6 worm cellular contexts compared by ENCODE assay signal in genomic region chrX:7712887-7713286, ce11.
TF ChIP-seq lines count a peak whose summit lies in the region.

No protein-coding gene starts in this region.

TF ChIP-seq in whole organism, L1 larva, 84 proteins besides CTCF, POLR2A, EP300 and RAD21:
- TF ChIP-seq ztf-4 (tag; optimal IDR thresholded peaks at IDR 0.05; lab: Kevin White, UChicago) (no peak), lin-14 (GFP tag; optimal IDR thresholded peaks at IDR 0.05; lab: Kevin White, UChicago) (peak; percentile 37)

TF ChIP-seq in whole organism, L2 larva, 48 proteins besides CTCF, POLR2A, EP300 and RAD21:
- TF ChIP-seq lin-11 (tag; optimal IDR thresholded peaks at IDR 0.05; lab: Kevin White, UChicago) (no peak), unc-55 (GFP tag; optimal IDR thresholded peaks at IDR 0.05; lab: Kevin White, UChicago) (peak; percentile 17), lin-39 (tag; optimal IDR thresholded peaks at IDR 0.05; lab: Kevin White, UChicago) (peak; percentile 6)

TF ChIP-seq in whole organism, early embryonic, 17 proteins besides CTCF, POLR2A, EP300 and RAD21:
- TF ChIP-seq ceh-36 (tag; optimal IDR thresholded peaks at IDR 0.05; lab: Kevin White, UChicago), result no peak
- TF ChIP-seq hmg-4 (GFP tag; optimal IDR thresholded peaks at IDR 0.05; lab: Kevin White, UChicago), result peak; percentile 72

TF ChIP-seq in whole organism, late embryonic, 69 proteins besides CTCF, POLR2A, EP300 and RAD21:
- TF ChIP-seq ceh-31 (tag; optimal IDR thresholded peaks at IDR 0.05; lab: Kevin White, UChicago), result peak; percentile 58
- peak; percentile 43 for TF ChIP-seq unc-55 (GFP tag; optimal IDR thresholded peaks at IDR 0.05; lab: Kevin White, UChicago)
- TF ChIP-seq tbx-7 (tag; optimal IDR thresholded peaks at IDR 0.05; lab: Kevin White, UChicago), result no peak
- TF ChIP-seq nfya-1 (tag; optimal IDR thresholded peaks at IDR 0.05; lab: Kevin White, UChicago), result peak; percentile 24
- TF ChIP-seq sdc-2 (tag; optimal IDR thresholded peaks at IDR 0.05; lab: Kevin White, UChicago), result peak; percentile 0
- peak; percentile 97 for TF ChIP-seq unc-42 (tag; optimal IDR thresholded peaks at IDR 0.05; lab: Kevin White, UChicago)
- peak; percentile 47 for TF ChIP-seq tbx-2 (tag; optimal IDR thresholded peaks at IDR 0.05; lab: Kevin White, UChicago)
- peak; percentile 71 for TF ChIP-seq ceh-14 (tag; optimal IDR thresholded peaks at IDR 0.05; lab: Kevin White, UChicago)
- TF ChIP-seq rnt-1 (tag; optimal IDR thresholded peaks at IDR 0.05; lab: Kevin White, UChicago), result no peak
- TF ChIP-seq ref-2 (tag; optimal IDR thresholded peaks at IDR 0.05; lab: Kevin White, UChicago), result peak; percentile 46

TF ChIP-seq in whole organism, midembryonic, 9 proteins besides CTCF, POLR2A, EP300 and RAD21:
- TF ChIP-seq cog-1 (tag; optimal IDR thresholded peaks at IDR 0.05; lab: Kevin White, UChicago) (peak; percentile 30), flt-1 (GFP tag; IDR thresholded peaks at IDR 0.05; lab: Robert Waterston, UW) (peak; percentile 46; the same call in 1 of the 2 replicates), ztf-29 (GFP tag; IDR thresholded peaks at IDR 0.05; lab: Robert Waterston, UW) (no peak), klf-2 (GFP tag; conservative IDR thresholded peaks at IDR 0.05; lab: Robert Waterston, UW) (no peak), med-1 (GFP tag; optimal IDR thresholded peaks at IDR 0.05; lab: Kevin White, UChicago; ENCODE audit: insufficient read depth) (no peak), T22C8.4 (GFP tag; IDR thresholded peaks at IDR 0.05; lab: Robert Waterston, UW) (no peak), tab-1 (GFP tag; IDR thresholded peaks at IDR 0.05; lab: Robert Waterston, UW) (no peak), ref-1 (GFP tag; conservative IDR thresholded peaks at IDR 0.05; lab: Robert Waterston, UW) (no peak)

TF ChIP-seq in whole organism, mixed stage, embryonic, 35 proteins besides CTCF, POLR2A, EP300 and RAD21:
- TF ChIP-seq ceh-43 (GFP tag; optimal IDR thresholded peaks at IDR 0.05; lab: Kevin White, UChicago) (peak; percentile 10), ztf-11 (tag; optimal IDR thresholded peaks at IDR 0.05; lab: Kevin White, UChicago) (peak; percentile 30), flh-1 (GFP tag; optimal IDR thresholded peaks at IDR 0.05; lab: Kevin White, UChicago) (no peak), nhr-28 (tag; optimal IDR thresholded peaks at IDR 0.05; lab: Kevin White, UChicago) (no peak), drap-1 (GFP tag; optimal IDR thresholded peaks at IDR 0.05; lab: Kevin White, UChicago) (peak; percentile 5), mep-1 (tag; optimal IDR thresholded peaks at IDR 0.05; lab: Kevin White, UChicago) (peak; percentile 29), unc-39 (tag; optimal IDR thresholded peaks at IDR 0.05; lab: Kevin White, UChicago) (no peak), blmp-1 (tag; optimal IDR thresholded peaks at IDR 0.05; lab: Kevin White, UChicago) (no peak), mls-2 (tag; optimal IDR thresholded peaks at IDR 0.05; lab: Kevin White, UChicago) (peak; percentile 83), ces-1 (GFP tag; optimal IDR thresholded peaks at IDR 0.05; lab: Kevin White, UChicago) (peak; percentile 99), tbx-8 (GFP tag; optimal IDR thresholded peaks at IDR 0.05; lab: Kevin White, UChicago) (no peak), ceh-39 (tag; optimal IDR thresholded peaks at IDR 0.05; lab: Kevin White, UChicago) (no peak), cnd-1 (tag; optimal IDR thresholded peaks at IDR 0.05; lab: Kevin White, UChicago) (peak; percentile 88), elt-1 (tag; optimal IDR thresholded peaks at IDR 0.05; lab: Kevin White, UChicago; ENCODE audit: borderline replicate concordance, insufficient read depth) (no peak), mab-5 (tag; optimal IDR thresholded peaks at IDR 0.05; lab: Kevin White, UChicago) (no peak), lin-32 (GFP tag; optimal IDR thresholded peaks at IDR 0.05; lab: Kevin White, UChicago) (peak; percentile 66), hlh-1 (tag; optimal IDR thresholded peaks at IDR 0.05; lab: Kevin White, UChicago) (peak; percentile 59), ham-2 (GFP tag; optimal IDR thresholded peaks at IDR 0.05; lab: Kevin White, UChicago) (peak; percentile 63)

Comparison
In these comparisons a context has a peak if more than half of its experiments do, and no peak if none do; other contexts are left out.
1. Of the 10 proteins assayed by ChIP-seq in both whole organism, L1 larva and whole organism, late embryonic: peak only in whole organism, L1 larva: none; only in whole organism, late embryonic: tbx-2; in both: none; in neither: 9.